Fruit fly (Drosophila melanogaster) Kc167 (cell line): ENCODE results near the gene Rala.

ENCODE experiments used
- Sin3A ChIP-seq: fragments of >200 bp; optimal IDR thresholded peaks from 2 replicates; lab custom pipeline; 2018; ENCODE audit warnings: missing external identifiers
- h ChIP-seq: fragments of >200 bp; optimal IDR thresholded peaks from 3 replicates; lab custom pipeline; 2018; ENCODE audit warnings: missing external identifiers
- psq ChIP-seq: fragments of >200 bp; optimal IDR thresholded peaks from 2 replicates; lab custom pipeline; 2017; ENCODE audit warnings: missing external identifiers
- ttk ChIP-seq: sonication (Bioruptor generic); optimal IDR thresholded peaks from 2 replicates; lab custom pipeline; 2017; ENCODE audit warnings: missing external identifiers

DNA sequence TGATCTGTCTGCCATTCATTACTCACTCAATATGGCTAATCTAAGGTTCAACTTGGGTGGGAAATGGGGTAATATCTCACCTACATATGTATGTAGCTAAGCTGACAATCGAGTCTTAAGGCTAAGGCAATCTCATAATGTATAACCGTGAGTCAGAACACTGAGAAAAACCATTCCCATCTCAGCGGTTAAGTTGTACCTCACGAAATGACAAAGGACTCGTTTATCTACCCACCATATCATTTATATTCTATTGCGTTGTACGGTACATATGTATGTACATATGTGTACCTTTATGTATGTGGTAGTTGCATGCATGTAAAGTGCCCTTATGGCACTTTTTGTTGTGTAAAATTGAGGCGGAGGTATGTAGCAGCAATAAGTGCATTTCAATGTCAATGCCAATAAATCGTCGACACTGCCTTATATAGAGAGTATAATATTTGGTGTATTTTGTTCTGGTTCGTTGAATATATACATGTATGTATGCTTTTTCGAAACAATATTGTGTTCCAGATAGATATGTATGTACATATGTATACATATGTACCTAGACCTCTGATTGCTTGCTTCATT, 43.6 kb upstream of the Rala start:
- TF ChIP-seq h (lab: Kevin White, UChicago), result no peak
- no peak for TF ChIP-seq psq (lab: Kevin White, UChicago)
- no peak for TF ChIP-seq ttk (lab: Kevin White, UChicago)
- TF ChIP-seq Sin3A (lab: Kevin White, UChicago), result no peak
